Worm (Caenorhabditis elegans) whole organism, young adult: ENCODE data around the gene R06B9.5.

ENCODE experiments used
- B0261.1 ChIP-seq: sonication (generic microtip); optimal IDR thresholded peaks from 2 replicates; lab custom pipeline; 2016; ENCODE audit warnings: mild to moderate bottlenecking, missing genetic modification characterization, moderate library complexity, missing compliant biosample characterization
- B0336.3 ChIP-seq: fragments of 200-800 bp; sonication (Bioruptor generic); IDR thresholded peaks from 2 replicates; pipeline ENCODE4 v1.3.6; 2022; ENCODE audit warnings: missing genetic modification characterization, missing compliant biosample characterization
- D2030.7 ChIP-seq: fragments of 200-800 bp; sonication (Bioruptor generic); IDR thresholded peaks from 2 replicates; pipeline ENCODE4 v1.3.6; 2022; ENCODE audit warnings: missing genetic modification reagents, missing genetic modification characterization, missing compliant biosample characterization
- K12H6.12 ChIP-seq: fragments of 200-800 bp; sonication (Bioruptor generic); optimal IDR thresholded peaks from 2 replicates; lab custom pipeline; 2018; ENCODE audit warnings: mild to moderate bottlenecking, missing genetic modification characterization, missing compliant biosample characterization
- Y53G8AR.9 ChIP-seq: fragments of 200-800 bp; sonication (Bioruptor generic); conservative IDR thresholded peaks from 2 replicates; pipeline ENCODE4 v1.3.6; 2022; ENCODE audit warnings: missing genetic modification reagents, missing genetic modification characterization, missing compliant biosample characterization
- Y56A3A.18 ChIP-seq: fragments of 200-800 bp; sonication (Bioruptor generic); IDR thresholded peaks from 2 replicates; pipeline ENCODE4 v1.3.6; 2022; ENCODE audit warnings: missing genetic modification reagents, missing genetic modification characterization, missing compliant biosample characterization
- ZK185.1 ChIP-seq: sonication (generic microtip); optimal IDR thresholded peaks from 2 replicates; lab custom pipeline; 2016; ENCODE audit warnings: mild to moderate bottlenecking, missing genetic modification characterization, missing compliant biosample characterization; ENCODE audit not compliant: poor library complexity, severe bottlenecking
- aptf-2 ChIP-seq: fragments of 200-800 bp; sonication (Bioruptor generic); conservative IDR thresholded peaks from 2 replicates; pipeline ENCODE4 v1.3.6; 2022; ENCODE audit warnings: missing genetic modification reagents, missing genetic modification characterization, missing compliant biosample characterization
- atf-7 ChIP-seq: sonication (generic microtip); optimal IDR thresholded peaks from 2 replicates; lab custom pipeline; 2017; ENCODE audit warnings: mild to moderate bottlenecking, missing genetic modification characterization, missing compliant biosample characterization
- attf-5 ChIP-seq: fragments of 200-800 bp; sonication (Bioruptor generic); optimal IDR thresholded peaks from 2 replicates; lab custom pipeline; 2018; ENCODE audit warnings: mild to moderate bottlenecking, missing genetic modification characterization, missing compliant biosample characterization
- ceh-27 ChIP-seq: fragments of 200-800 bp; sonication (Bioruptor generic); optimal IDR thresholded peaks from 2 replicates; lab custom pipeline; 2018; ENCODE audit warnings: mild to moderate bottlenecking, missing genetic modification characterization, moderate library complexity, missing compliant biosample characterization
- die-1 ChIP-seq: sonication (generic microtip); optimal IDR thresholded peaks from 2 replicates; lab custom pipeline; 2016; ENCODE audit warnings: missing genotype, mild to moderate bottlenecking, missing genetic modification characterization, missing compliant biosample characterization
- dox-1 ChIP-seq: fragments of 200-800 bp; sonication (Bioruptor generic); IDR thresholded peaks from 2 replicates; pipeline ENCODE4 v1.3.6; 2022; ENCODE audit warnings: missing genetic modification reagents, missing genetic modification characterization, missing compliant biosample characterization
- egl-18 ChIP-seq: fragments of 200-800 bp; sonication (Bioruptor generic); IDR thresholded peaks from 2 replicates; pipeline ENCODE4 v1.3.6; 2022; ENCODE audit warnings: missing genetic modification reagents, missing genetic modification characterization, missing compliant biosample characterization
- egrh-3 ChIP-seq: fragments of 200-800 bp; sonication (Bioruptor generic); IDR thresholded peaks from 2 replicates; pipeline ENCODE4 v1.3.6; 2022; ENCODE audit warnings: missing genetic modification reagents, missing genetic modification characterization, missing compliant biosample characterization
- hmg-1.2 ChIP-seq: fragments of 200-800 bp; sonication (Bioruptor generic); IDR thresholded peaks from 2 replicates; pipeline ENCODE4 v1.3.6; 2022; ENCODE audit warnings: missing genetic modification reagents, missing genetic modification characterization, missing compliant biosample characterization
- let-607 ChIP-seq, 2 experiments: fragments of 200-800 bp in 1 of 2; sonication (Bioruptor generic) in 1 of 2; sonication (generic microtip) in 1 of 2; optimal IDR thresholded peaks; 2 replicates each; lab custom pipeline; 2016 to 2018; ENCODE audit warnings: mild to moderate bottlenecking in 2 of 2, missing compliant biosample characterization in 2 of 2, missing genetic modification characterization in 2 of 2, moderate library complexity in 2 of 2, missing genotype in 1 of 2
- lin-35 ChIP-seq, 3 experiments: fragments of 150-350 bp in 2 of 3; sonication (generic microtip) in 1 of 3; optimal IDR thresholded peaks; 2 replicates each; lab custom pipeline; 2014 to 2018; ENCODE audit warnings: missing biosample characterization in 3 of 3, missing genetic modification characterization in 3 of 3, missing genetic modification reagents in 3 of 3
- lsl-1 ChIP-seq: fragments of 200-800 bp; sonication (Bioruptor generic); optimal IDR thresholded peaks from 2 replicates; lab custom pipeline; 2018; ENCODE audit warnings: mild to moderate bottlenecking, missing genetic modification characterization, moderate library complexity, missing compliant biosample characterization
- madf-10 ChIP-seq: sonication (generic microtip); optimal IDR thresholded peaks from 2 replicates; lab custom pipeline; 2016; ENCODE audit warnings: mild to moderate bottlenecking, missing genetic modification characterization, missing compliant biosample characterization
- mxl-1 ChIP-seq: sonication (generic microtip); optimal IDR thresholded peaks from 2 replicates; lab custom pipeline; 2016; ENCODE audit warnings: missing genetic modification characterization, missing compliant biosample characterization
- nfya-1 ChIP-seq: sonication (generic microtip); optimal IDR thresholded peaks from 2 replicates; lab custom pipeline; 2017; ENCODE audit warnings: antibody characterized with exemption, missing compliant biosample characterization, missing genetic modification characterization, borderline replicate concordance; ENCODE audit not compliant: insufficient read depth
- nfyb-1 ChIP-seq: fragments of 200-800 bp; sonication (Bioruptor generic); IDR thresholded peaks from 2 replicates; pipeline ENCODE4 v1.3.6; 2022; ENCODE audit warnings: missing genetic modification reagents, missing genetic modification characterization, missing compliant biosample characterization
- nhr-179 ChIP-seq: sonication (generic microtip); optimal IDR thresholded peaks from 2 replicates; lab custom pipeline; 2016; ENCODE audit warnings: mild to moderate bottlenecking, missing genetic modification characterization, missing compliant biosample characterization
- nhr-80 ChIP-seq: sonication (generic microtip); optimal IDR thresholded peaks from 2 replicates; lab custom pipeline; 2016; ENCODE audit warnings: missing genetic modification characterization, missing compliant biosample characterization
- nhr-90 ChIP-seq: sonication (generic microtip); optimal IDR thresholded peaks from 2 replicates; lab custom pipeline; 2016; ENCODE audit warnings: missing genotype, mild to moderate bottlenecking, missing genetic modification characterization, missing compliant biosample characterization
- rec-8 ChIP-seq, 2 experiments: sonication (generic microtip); optimal IDR thresholded peaks; 2 replicates each; lab custom pipeline; 2016; ENCODE audit warnings: mild to moderate bottlenecking in 2 of 2, missing genetic modification characterization in 2 of 2, missing genetic modification reagents in 2 of 2, missing genotype in 2 of 2, missing biosample characterization in 1 of 2, missing compliant biosample characterization in 1 of 2, moderate library complexity in 1 of 2
- repo-1 ChIP-seq: sonication (generic microtip); optimal IDR thresholded peaks from 2 replicates; lab custom pipeline; 2017; ENCODE audit warnings: mild to moderate bottlenecking, missing genetic modification characterization, missing compliant biosample characterization
- rpc-1 ChIP-seq, 2 experiments: fragments of 150-350 bp in 1 of 2; sonication (generic microtip) in 1 of 2; optimal IDR thresholded peaks; 2 replicates each; lab custom pipeline; 2014 to 2018; ENCODE audit warnings: missing biosample characterization in 1 of 2, missing genetic modification characterization in 1 of 2, missing genetic modification reagents in 1 of 2, missing genotype in 1 of 2
- snpc-1.1 ChIP-seq: sonication (generic microtip); optimal IDR thresholded peaks from 2 replicates; lab custom pipeline; 2017; ENCODE audit warnings: missing genetic modification characterization, mild to moderate bottlenecking, missing compliant biosample characterization, antibody characterized with exemption, moderate library complexity, missing genotype, missing genetic modification reagents; ENCODE audit not compliant: insufficient read depth
- snpc-4 ChIP-seq, 5 experiments: fragments of 150-350 bp in 1 of 5; sonication (generic microtip) in 4 of 5; optimal IDR thresholded peaks; 2 replicates each; lab custom pipeline; 2014 to 2018; ENCODE audit warnings: missing genetic modification characterization in 5 of 5, missing biosample characterization in 3 of 5, antibody characterized with exemption in 2 of 5, mild to moderate bottlenecking in 2 of 5, missing compliant biosample characterization in 2 of 5, missing genotype in 2 of 5, moderate library complexity in 2 of 5, missing genetic modification reagents in 1 of 5
- somi-1 ChIP-seq: fragments of 200-800 bp; sonication (Bioruptor generic); optimal IDR thresholded peaks from 2 replicates; lab custom pipeline; 2018; ENCODE audit warnings: mild to moderate bottlenecking, missing genetic modification characterization, missing compliant biosample characterization
- tbp1 ChIP-seq: fragments of 200-800 bp; sonication (Bioruptor generic); optimal IDR thresholded peaks from 2 replicates; lab custom pipeline; 2018; ENCODE audit warnings: mild to moderate bottlenecking, missing genetic modification characterization, missing compliant biosample characterization
- unc-130 ChIP-seq: sonication (generic microtip); optimal IDR thresholded peaks from 2 replicates; lab custom pipeline; 2016; ENCODE audit warnings: missing genetic modification reagents, missing genetic modification characterization, missing compliant biosample characterization
- zfh-2 ChIP-seq: fragments of 200-800 bp; sonication (Bioruptor generic); conservative IDR thresholded peaks from 2 replicates; pipeline ENCODE4 v1.3.6; 2022; ENCODE audit warnings: missing genetic modification reagents, missing genetic modification characterization, missing compliant biosample characterization
- ztf-26 ChIP-seq: sonication (generic microtip); optimal IDR thresholded peaks from 2 replicates; lab custom pipeline; 2017; ENCODE audit warnings: missing genetic modification characterization, missing compliant biosample characterization
- ztf-3 ChIP-seq: fragments of 200-800 bp; sonication (Bioruptor generic); optimal IDR thresholded peaks from 2 replicates; lab custom pipeline; 2018; ENCODE audit warnings: mild to moderate bottlenecking, missing genetic modification characterization, missing compliant biosample characterization

R06B9.5 gene

ce11 chrII:13765952-13766351 lies 29.8 kb downstream of the R06B9.5 start, which contains the start of gene arrd-12:
Gene arrd-12, plus strand, starts transcription at chrII:13766252.
- TF ChIP-seq mxl-1 (tag; lab: Kevin White, UChicago) (no peak), snpc-1.1 (tag; lab: Kevin White, UChicago) (no peak), ztf-26 (no peak), nfyb-1 (GFP tag; lab: Robert Waterston, UW) (no peak), K12H6.12 (tag; lab: Kevin White, UChicago) (no peak), egrh-3 (GFP tag; lab: Robert Waterston, UW) (no peak)
- TF ChIP-seq, all 124 proteins: peak for 0

- no peak for TF ChIP-seq B0336.3
- TF ChIP-seq nhr-80 (tag; lab: Kevin White, UChicago) = peak; percentile 47
- no peak for TF ChIP-seq nfya-1 (tag; lab: Kevin White, UChicago)
These were observed 35.2 kb downstream of the R06B9.5 start, which contains the start of gene C01B9.1 for ce11 chrII:13771335-13771734. Gene C01B9.1, plus strand, starts transcription at chrII:13771575.

- TF ChIP-seq tbp1 (GFP tag; lab: Kevin White, UChicago) (peak; percentile 82), nhr-90 (tag; lab: Kevin White, UChicago) (peak; percentile 68), B0336.3 (peak; percentile 50; the same call in 1 of the 2 replicates), snpc-4 (GFP tag; optimal IDR thresholded peaks at IDR 0.05; lab: Kevin White, UChicago) (no peak), snpc-4 (tag; optimal IDR thresholded peaks at IDR 0.05; lab: Kevin White, UChicago) (peak in 3 of 4 experiments; percentile 36 to 70 (median 59)), madf-10 (tag; lab: Kevin White, UChicago) (peak; percentile 46), ZK185.1 (tag; lab: Kevin White, UChicago) (peak; percentile 83), dox-1 (peak; percentile 57), somi-1 (GFP tag; lab: Kevin White, UChicago) (no peak), Y53G8AR.9 (GFP tag; lab: Robert Waterston, UW) (peak; percentile 24; the same call in 1 of the 2 replicates), zfh-2 (GFP tag; lab: Robert Waterston, UW) (no peak), nfyb-1 (GFP tag; lab: Robert Waterston, UW) (0 out of 2 replicates have a peak, but pooled peaks have one; percentile 49), lsl-1 (GFP tag; lab: Kevin White, UChicago) (peak; percentile 8), repo-1 (tag; lab: Kevin White, UChicago) (peak; percentile 81), rec-8 (tag; optimal IDR thresholded peaks at IDR 0.05; lab: Kevin White, UChicago) (peak in 1 of 2 experiments; percentile 18), ceh-27 (GFP tag; lab: Kevin White, UChicago) (peak; percentile 7), rpc-1 (optimal IDR thresholded peaks at IDR 0.05; lab: Kevin White, UChicago) (peak; percentile 69), rpc-1 (tag; optimal IDR thresholded peaks at IDR 0.05; lab: Kevin White, UChicago) (peak; percentile 63), nhr-179 (tag; lab: Kevin White, UChicago) (peak; percentile 61), attf-5 (GFP tag; lab: Kevin White, UChicago) (peak; percentile 13), B0261.1 (tag; lab: Kevin White, UChicago) (peak; percentile 66), let-607 (tag; optimal IDR thresholded peaks at IDR 0.05; lab: Kevin White, UChicago) (peak; percentile 23 to 61), aptf-2 (GFP tag; lab: Robert Waterston, UW) (no peak), nhr-80 (tag; lab: Kevin White, UChicago) (peak; percentile 95), egl-18 (GFP tag; lab: Robert Waterston, UW) (no peak), atf-7 (peak; percentile 68), ztf-3 (GFP tag; lab: Kevin White, UChicago) (peak; percentile 11), K12H6.12 (tag; lab: Kevin White, UChicago) (no peak), hmg-1.2 (GFP tag; lab: Robert Waterston, UW) (0 out of 2 replicates have a peak, but pooled peaks have one; percentile 5), lin-35 (GFP tag; optimal IDR thresholded peaks at IDR 0.05; lab: Kevin White, UChicago) (no peak), unc-130 (GFP tag; lab: Kevin White, UChicago) (no peak), Y56A3A.18 (GFP tag; lab: Robert Waterston, UW) (no peak), D2030.7 (GFP tag; lab: Robert Waterston, UW) (no peak), die-1 (tag; lab: Kevin White, UChicago) (peak; percentile 22)
These were observed 44.7 kb downstream of the R06B9.5 start for ce11 chrII:13780792-13781248.
